Worm (Caenorhabditis elegans): ENCODE measurements around the gene C24D10.6.

DNA sequence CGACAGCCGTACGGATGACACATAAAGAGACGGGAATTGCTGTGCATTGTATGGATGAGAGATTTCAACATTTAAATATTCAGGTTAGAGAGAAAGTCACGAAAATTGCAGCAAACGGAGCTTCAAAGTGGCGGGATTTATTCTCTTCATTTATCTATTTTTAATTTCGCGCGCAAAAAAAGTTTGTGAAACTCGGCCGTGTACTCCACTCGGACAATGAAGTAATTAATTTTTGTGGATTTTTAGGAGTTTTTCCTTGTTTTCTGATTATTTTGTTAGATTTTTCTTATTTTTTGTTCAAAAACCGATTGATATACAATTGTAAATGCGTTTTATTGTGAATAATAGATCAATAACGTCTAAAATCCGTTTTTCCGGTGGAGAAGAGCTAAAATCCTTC is 28.0 kb upstream of the C24D10.6 start:
- TF ChIP-seq egl-27 (tag; optimal IDR thresholded peaks at IDR 0.05) (no peak), jun-1 (tag; optimal IDR thresholded peaks at IDR 0.05) (no peak), nhr-11 (tag; optimal IDR thresholded peaks at IDR 0.05) (no peak), unc-62 (GFP tag; optimal IDR thresholded peaks at IDR 0.05) (no peak), ceh-9 (tag; optimal IDR thresholded peaks at IDR 0.05) (no peak), skn-1 (tag; optimal IDR thresholded peaks at IDR 0.05) (no peak), ceh-28 (tag; optimal IDR thresholded peaks at IDR 0.05) (no peak), lin-39 (tag; optimal IDR thresholded peaks at IDR 0.05) (no peak), daf-12 (tag; optimal IDR thresholded peaks at IDR 0.05) (no peak), fkh-2 (tag; optimal IDR thresholded peaks at IDR 0.05) (no peak), fos-1 (tag; optimal IDR thresholded peaks at IDR 0.05) (no peak), tbx-2 (tag; optimal IDR thresholded peaks at IDR 0.05) (no peak), elt-3 (tag; optimal IDR thresholded peaks at IDR 0.05) (no peak)
